Fruit fly (Drosophila melanogaster) whole organism, prepupa: ENCODE results near the gene RASSF8.

Experiments
- Blimp-1 ChIP-seq: fragments of 200-800 bp; sonication (Bioruptor generic); optimal IDR thresholded peaks from 3 replicates; lab custom pipeline; 2017; ENCODE audit warnings: missing biosample characterization, missing genetic modification characterization, mild to moderate bottlenecking, moderate library complexity, missing genetic modification reagents
- CG10631 ChIP-seq: fragments of 200-800 bp; sonication (Bioruptor generic); optimal IDR thresholded peaks from 2 replicates; lab custom pipeline; 2016; ENCODE audit warnings: missing biosample characterization, missing genetic modification characterization
- CG10669 ChIP-seq: fragments of 200-800 bp; sonication (Bioruptor generic); optimal IDR thresholded peaks from 3 replicates; lab custom pipeline; 2018; ENCODE audit warnings: missing biosample characterization, mild to moderate bottlenecking, missing genetic modification characterization, moderate library complexity
- CG11762 ChIP-seq: fragments of 200-800 bp; sonication (Bioruptor generic); optimal IDR thresholded peaks from 3 replicates; lab custom pipeline; 2016; ENCODE audit warnings: missing biosample characterization, missing genetic modification characterization; ENCODE audit not compliant: insufficient read depth
- CG11902 ChIP-seq: fragments of 200-800 bp; sonication (Bioruptor generic); optimal IDR thresholded peaks from 3 replicates; lab custom pipeline; 2016; ENCODE audit warnings: missing biosample characterization, missing genetic modification characterization
- CG15336 ChIP-seq: fragments of 200-800 bp; sonication (Bioruptor generic); IDR thresholded peaks from 2 replicates; pipeline ENCODE4 v1.3.6; 2022; ENCODE audit warnings: missing biosample characterization, missing genetic modification characterization
- CG1621 ChIP-seq: fragments of 200-800 bp; sonication (Bioruptor generic); optimal IDR thresholded peaks from 3 replicates; lab custom pipeline; 2018; ENCODE audit warnings: missing biosample characterization, mild to moderate bottlenecking, missing genetic modification characterization
- CG31627 ChIP-seq: fragments of 200-800 bp; sonication (Bioruptor generic); optimal IDR thresholded peaks from 3 replicates; lab custom pipeline; 2016; ENCODE audit warnings: missing biosample characterization, missing genetic modification characterization
- CG34406 ChIP-seq: fragments of 200-800 bp; sonication (Bioruptor generic); optimal IDR thresholded peaks from 3 replicates; lab custom pipeline; 2016; ENCODE audit warnings: missing biosample characterization, missing genetic modification characterization
- CG3919 ChIP-seq: fragments of 200-800 bp; sonication (Bioruptor generic); optimal IDR thresholded peaks from 3 replicates; lab custom pipeline; 2016; ENCODE audit warnings: missing biosample characterization, missing genetic modification characterization
- CG4318 ChIP-seq: fragments of 200-800 bp; sonication (Bioruptor generic); optimal IDR thresholded peaks from 3 replicates; lab custom pipeline; 2017; ENCODE audit warnings: missing biosample characterization, mild to moderate bottlenecking, missing genetic modification characterization
- CG6163 ChIP-seq: fragments of 200-800 bp; sonication (Bioruptor generic); IDR thresholded peaks from 3 replicates; pipeline ENCODE4 v1.3.6; 2022; ENCODE audit warnings: missing biosample characterization, missing genetic modification characterization
- CG6276 ChIP-seq: fragments of 200-800 bp; sonication (Bioruptor generic); optimal IDR thresholded peaks from 2 replicates; lab custom pipeline; 2017; ENCODE audit warnings: missing biosample characterization, mild to moderate bottlenecking, missing genetic modification characterization
- CG6808 ChIP-seq: fragments of 200-800 bp; sonication (Bioruptor generic); optimal IDR thresholded peaks from 3 replicates; lab custom pipeline; 2017; ENCODE audit warnings: missing biosample characterization, missing genetic modification characterization, mild to moderate bottlenecking, moderate library complexity, missing genetic modification reagents
- CG6854 ChIP-seq: fragments of 200-800 bp; sonication (Bioruptor generic); optimal IDR thresholded peaks from 2 replicates; lab custom pipeline; 2017; ENCODE audit warnings: missing biosample characterization, mild to moderate bottlenecking, missing genetic modification characterization
- CG7368 ChIP-seq: fragments of 200-800 bp; sonication (Bioruptor generic); optimal IDR thresholded peaks from 3 replicates; lab custom pipeline; 2016; ENCODE audit warnings: missing biosample characterization, missing genetic modification characterization
- CG8119 ChIP-seq: fragments of 200-800 bp; sonication (Bioruptor generic); IDR thresholded peaks from 3 replicates; pipeline ENCODE4 v1.3.6; 2022; ENCODE audit warnings: missing biosample characterization, missing genetic modification characterization
- CG8319 ChIP-seq: fragments of 200-800 bp; sonication (Bioruptor generic); optimal IDR thresholded peaks from 3 replicates; lab custom pipeline; 2016; ENCODE audit warnings: missing biosample characterization, missing genetic modification characterization
- CG8632 ChIP-seq: fragments of 200-800 bp; sonication (Bioruptor generic); optimal IDR thresholded peaks from 3 replicates; lab custom pipeline; 2016; ENCODE audit warnings: missing biosample characterization, missing genetic modification characterization
- CG9139 ChIP-seq: fragments of 200-800 bp; sonication (Bioruptor generic); optimal IDR thresholded peaks from 3 replicates; lab custom pipeline; 2017; ENCODE audit warnings: missing biosample characterization, mild to moderate bottlenecking, missing genetic modification characterization
- Eip75B ChIP-seq: fragments of 200-800 bp; sonication (Bioruptor generic); optimal IDR thresholded peaks from 3 replicates; lab custom pipeline; 2016; ENCODE audit warnings: missing biosample characterization, missing genetic modification characterization
- Eip78C ChIP-seq: fragments of 200-800 bp; sonication (Bioruptor generic); peaks from one replicate; lab custom pipeline; 2016; ENCODE audit warnings: missing biosample characterization, missing genetic modification characterization
- Eip93F ChIP-seq: fragments of 200-800 bp; sonication (Bioruptor generic); optimal IDR thresholded peaks from 2 replicates; lab custom pipeline; 2016; ENCODE audit warnings: missing biosample characterization, mild to moderate bottlenecking, missing genetic modification characterization
- Ets21C ChIP-seq: fragments of 200-800 bp; sonication (Bioruptor generic); optimal IDR thresholded peaks from 3 replicates; lab custom pipeline; 2016; ENCODE audit warnings: missing biosample characterization, missing genetic modification characterization
- Gug ChIP-seq: fragments of 200-800 bp; sonication (Bioruptor generic); IDR thresholded peaks from 2 replicates; pipeline ENCODE4 v1.3.6; 2022; ENCODE audit warnings: missing biosample characterization, missing genetic modification characterization
- Hr38 ChIP-seq: sonication (Bioruptor generic); optimal IDR thresholded peaks from 2 replicates; lab custom pipeline; 2016; ENCODE audit warnings: missing biosample characterization, missing genetic modification characterization
- Hr39 ChIP-seq: fragments of 200-800 bp; sonication (Bioruptor generic); optimal IDR thresholded peaks from 2 replicates; lab custom pipeline; 2016; ENCODE audit warnings: missing biosample characterization, missing genetic modification characterization
- Lpt ChIP-seq: fragments of 200-800 bp; sonication (Bioruptor generic); optimal IDR thresholded peaks from 3 replicates; lab custom pipeline; 2016; ENCODE audit warnings: missing biosample characterization, missing genetic modification characterization
- Met ChIP-seq: fragments of 200-800 bp; sonication (Bioruptor generic); optimal IDR thresholded peaks from 3 replicates; lab custom pipeline; 2016; ENCODE audit warnings: missing biosample characterization, missing genetic modification characterization
- OdsH ChIP-seq: fragments of 200-800 bp; sonication (Bioruptor generic); optimal IDR thresholded peaks from 3 replicates; lab custom pipeline; 2016; ENCODE audit warnings: missing biosample characterization, missing genetic modification characterization
- Sox102F ChIP-seq: fragments of 200-800 bp; sonication (Bioruptor generic); optimal IDR thresholded peaks from 2 replicates; lab custom pipeline; 2016; ENCODE audit warnings: missing biosample characterization, mild to moderate bottlenecking, missing genetic modification characterization
- Sox14 ChIP-seq: fragments of 200-800 bp; sonication (Bioruptor generic); optimal IDR thresholded peaks from 3 replicates; lab custom pipeline; 2016; ENCODE audit warnings: missing biosample characterization, missing genetic modification characterization
- Sox15 ChIP-seq: fragments of 200-800 bp; sonication (Bioruptor generic); optimal IDR thresholded peaks from 3 replicates; lab custom pipeline; 2016; ENCODE audit warnings: missing biosample characterization, missing genetic modification characterization
- achi ChIP-seq: fragments of 200-800 bp; sonication (Bioruptor generic); optimal IDR thresholded peaks from 3 replicates; lab custom pipeline; 2016; ENCODE audit warnings: missing biosample characterization, missing genetic modification characterization
- acj6 ChIP-seq: fragments of 200-800 bp; sonication (Bioruptor generic); optimal IDR thresholded peaks from 3 replicates; lab custom pipeline; 2016; ENCODE audit warnings: missing biosample characterization, missing genetic modification characterization
- cyc ChIP-seq: fragments of 200-800 bp; sonication (Bioruptor generic); optimal IDR thresholded peaks from 3 replicates; lab custom pipeline; 2016; ENCODE audit warnings: missing biosample characterization, missing genetic modification characterization
- dac ChIP-seq: fragments of 200-800 bp; sonication (Bioruptor generic); optimal IDR thresholded peaks from 2 replicates; lab custom pipeline; 2017; ENCODE audit warnings: missing biosample characterization, mild to moderate bottlenecking, missing genetic modification characterization
- dsx ChIP-seq: fragments of 200-800 bp; optimal IDR thresholded peaks from 3 replicates; lab custom pipeline; 2019; ENCODE audit warnings: missing biosample characterization, mild to moderate bottlenecking, missing genetic modification characterization, moderate library complexity; ENCODE audit not compliant: poor library complexity, severe bottlenecking
- eg ChIP-seq: fragments of 200-800 bp; sonication (Bioruptor generic); IDR thresholded peaks from 3 replicates; pipeline ENCODE4 v1.3.6; 2022; ENCODE audit warnings: missing biosample characterization, missing genetic modification characterization
- esn ChIP-seq: fragments of 200-800 bp; sonication (Bioruptor generic); optimal IDR thresholded peaks from 2 replicates; lab custom pipeline; 2016; ENCODE audit warnings: missing biosample characterization, mild to moderate bottlenecking, missing genetic modification characterization, moderate library complexity
- fd59A ChIP-seq: fragments of 200-800 bp; sonication (Bioruptor generic); optimal IDR thresholded peaks from 2 replicates; lab custom pipeline; 2017; ENCODE audit warnings: missing biosample characterization, mild to moderate bottlenecking, missing genetic modification characterization, missing genetic modification reagents
- fd85E ChIP-seq: fragments of 200-800 bp; sonication (Bioruptor generic); optimal IDR thresholded peaks from 3 replicates; lab custom pipeline; 2016; ENCODE audit warnings: missing biosample characterization, missing genetic modification characterization
- net ChIP-seq: fragments of 200-800 bp; sonication (Bioruptor generic); optimal IDR thresholded peaks from 3 replicates; lab custom pipeline; 2016; ENCODE audit warnings: missing biosample characterization, missing genetic modification characterization
- pdm3 ChIP-seq: fragments of 200-800 bp; sonication (Bioruptor generic); optimal IDR thresholded peaks from 3 replicates; lab custom pipeline; 2016; ENCODE audit warnings: missing biosample characterization, missing genetic modification characterization
- salr ChIP-seq, 2 experiments: fragments of 200-800 bp; sonication (Bioruptor generic); optimal IDR thresholded peaks; 3 replicates each; lab custom pipeline; 2016 to 2018; ENCODE audit warnings: missing biosample characterization in 2 of 2, missing genetic modification characterization in 2 of 2, mild to moderate bottlenecking in 1 of 2
- spab ChIP-seq: fragments of 200-800 bp; sonication (Bioruptor generic); optimal IDR thresholded peaks from 2 replicates; lab custom pipeline; 2017; ENCODE audit warnings: missing biosample characterization, mild to moderate bottlenecking, missing genetic modification characterization, missing genetic modification reagents
- ss ChIP-seq, 2 experiments: fragments of 200-800 bp; sonication (Bioruptor generic); optimal IDR thresholded peaks; 2 replicates in 1 of 2; 3 replicates in 1 of 2; lab custom pipeline; 2017 to 2018; ENCODE audit warnings: mild to moderate bottlenecking in 2 of 2, missing biosample characterization in 2 of 2, missing genetic modification characterization in 2 of 2, moderate library complexity in 1 of 2
- topi ChIP-seq: fragments of 200-800 bp; sonication (Bioruptor generic); optimal IDR thresholded peaks from 3 replicates; lab custom pipeline; 2016; ENCODE audit warnings: missing biosample characterization, missing genetic modification characterization
- vri ChIP-seq: fragments of 200-800 bp; sonication (Bioruptor generic); optimal IDR thresholded peaks from 3 replicates; lab custom pipeline; 2016; ENCODE audit warnings: missing biosample characterization, mild to moderate bottlenecking, missing genetic modification characterization

The RASSF8 gene

DNA sequence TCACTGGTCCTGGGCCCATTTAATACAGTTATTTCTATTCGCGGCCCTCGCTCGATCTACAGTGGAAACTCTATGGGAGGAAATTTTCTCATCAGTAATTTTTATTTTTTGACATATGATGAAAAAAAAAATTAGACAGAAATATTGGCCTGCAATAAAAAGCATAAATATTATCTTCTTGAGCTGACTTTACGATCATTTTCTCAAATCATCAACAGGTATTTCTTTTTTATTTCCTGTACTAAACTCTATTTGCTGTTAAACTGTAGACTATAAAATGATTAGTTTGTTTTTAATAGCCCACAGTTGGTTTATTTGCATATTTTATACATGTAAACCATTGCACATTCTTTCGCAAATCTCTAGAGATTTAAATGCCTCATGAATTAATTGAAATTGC, 17.4 kb upstream of the RASSF8 start (continued):
- TF ChIP-seq Eip93F (GFP tag; lab: Kevin White, UChicago), result no peak

DNA sequence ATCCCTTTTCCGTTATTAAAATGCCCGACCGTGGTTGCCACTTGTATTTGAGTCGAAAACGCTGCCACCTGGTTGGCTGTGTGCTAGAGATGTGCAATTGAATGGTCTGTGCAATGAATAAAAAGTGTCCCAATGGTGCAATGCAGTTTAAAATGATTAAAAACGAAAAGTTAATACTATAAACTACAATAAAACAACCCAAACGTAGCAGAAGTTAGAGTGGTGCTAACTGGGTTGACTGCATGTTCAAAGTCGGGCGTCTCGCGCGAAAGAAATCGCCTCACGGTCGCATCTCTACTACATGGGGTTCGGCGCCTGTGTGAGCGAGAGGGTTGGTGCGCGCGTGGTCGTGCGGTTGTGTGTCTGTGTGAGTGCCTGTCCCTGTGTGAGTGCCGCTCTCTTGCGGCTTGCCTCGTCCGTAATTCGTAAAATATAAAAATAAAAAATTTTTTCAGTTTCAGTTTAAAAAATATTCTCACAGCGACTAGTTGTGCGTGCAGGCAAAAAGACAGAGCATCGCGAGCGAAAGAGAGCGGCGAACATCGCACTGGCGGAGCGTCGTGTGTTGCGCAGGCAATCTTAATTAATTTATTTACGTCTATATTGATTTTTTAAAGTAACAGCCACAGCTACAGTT, 14.6 kb upstream of the RASSF8 start:
- TF ChIP-seq CG11902 (GFP tag; lab: Kevin White, UChicago) (peak; percentile 89), cyc (GFP tag; lab: Kevin White, UChicago) (peak; percentile 95), spab (GFP tag; lab: Kevin White, UChicago) (peak; percentile 44), CG8319 (GFP tag; lab: Kevin White, UChicago) (peak; percentile 80), Blimp-1 (GFP tag; lab: Kevin White, UChicago) (peak; percentile 68), Met (GFP tag; lab: Kevin White, UChicago) (peak; percentile 90), Lpt (peak; percentile 39), Eip78C (GFP tag; lab: Kevin White, UChicago) (peak; percentile 93), CG8632 (GFP tag; lab: Kevin White, UChicago) (peak; percentile 82), CG6163 (GFP tag; lab: Robert Waterston, UW) (peak; percentile 86), Eip75B (GFP tag; lab: Kevin White, UChicago) (peak; percentile 88), CG9139 (GFP tag; lab: Kevin White, UChicago) (peak; percentile 18), CG7368 (GFP tag; lab: Kevin White, UChicago) (peak; percentile 79), CG31627 (GFP tag; lab: Kevin White, UChicago) (peak; percentile 96), ss (GFP tag; optimal IDR thresholded peaks at IDR 0.05; lab: Kevin White, UChicago) (peak; percentile 54 to 74), esn (GFP tag; lab: Kevin White, UChicago) (peak; percentile 92), dsx (GFP tag; lab: Kevin White, UChicago) (peak; percentile 47), pdm3 (GFP tag; lab: Kevin White, UChicago) (peak; percentile 88), CG6808 (peak; percentile 65), CG10631 (GFP tag; lab: Kevin White, UChicago) (peak; percentile 92), fd85E (GFP tag; lab: Kevin White, UChicago) (peak; percentile 69), OdsH (GFP tag; lab: Kevin White, UChicago) (peak; percentile 86), Ets21C (peak; percentile 89), CG8119 (GFP tag; lab: Robert Waterston, UW) (peak; percentile 68), Sox15 (peak; percentile 89), salr (GFP tag; optimal IDR thresholded peaks at IDR 0.05; lab: Kevin White, UChicago) (peak; percentile 58 to 76), Eip93F (GFP tag; lab: Kevin White, UChicago) (no peak), Hr39 (GFP tag; lab: Kevin White, UChicago) (peak; percentile 96), CG6276 (GFP tag; lab: Kevin White, UChicago) (no peak), vri (GFP tag; lab: Kevin White, UChicago) (peak; percentile 48), Hr38 (GFP tag; lab: Kevin White, UChicago) (peak; percentile 58), CG15336 (peak; percentile 71), Sox102F (GFP tag; lab: Kevin White, UChicago) (peak; percentile 74), CG6854 (GFP tag; lab: Kevin White, UChicago) (peak; percentile 74), CG3919 (GFP tag; lab: Kevin White, UChicago) (peak; percentile 86), achi (GFP tag; lab: Kevin White, UChicago) (peak; percentile 81), fd59A (peak; percentile 68), topi (peak; percentile 85), Sox14 (peak; percentile 90), CG10669 (GFP tag; lab: Kevin White, UChicago) (peak; percentile 78), CG4318 (GFP tag; lab: Kevin White, UChicago) (peak; percentile 75), eg (peak; percentile 82), Gug (GFP tag; lab: Robert Waterston, UW) (peak; percentile 81), acj6 (GFP tag; lab: Kevin White, UChicago) (peak; percentile 87), CG1621 (peak; percentile 75), dac (GFP tag; lab: Kevin White, UChicago) (peak; percentile 85), CG11762 (peak; percentile 74), net (peak; percentile 71), CG34406 (GFP tag; lab: Kevin White, UChicago) (peak; percentile 73)
